Fruit fly (Drosophila melanogaster) whole organism, adult: ENCODE measurements around the gene Gba1a.

ENCODE experiments used
- CG12768 ChIP-seq: fragments of 200-800 bp; sonication (Bioruptor generic); optimal IDR thresholded peaks from 2 replicates; lab custom pipeline; 2017; ENCODE audit warnings: missing biosample characterization, missing genetic modification characterization, mild to moderate bottlenecking, moderate library complexity, missing genetic modification reagents
- CG14711 ChIP-seq: fragments of 200-800 bp; sonication (Bioruptor generic); optimal IDR thresholded peaks from 2 replicates; lab custom pipeline; 2018; ENCODE audit warnings: missing biosample characterization, mild to moderate bottlenecking, missing genetic modification characterization, moderate library complexity
- Hr96 ChIP-seq: fragments of 200-800 bp; sonication (Bioruptor generic); optimal IDR thresholded peaks from 2 replicates; lab custom pipeline; 2016; ENCODE audit warnings: missing biosample characterization, missing genetic modification characterization
- Mnt ChIP-seq: fragments of 200-800 bp; sonication (Bioruptor generic); optimal IDR thresholded peaks from 2 replicates; lab custom pipeline; 2016; ENCODE audit warnings: missing biosample characterization, mild to moderate bottlenecking, missing genetic modification characterization
- kay ChIP-seq: fragments of 200-800 bp; sonication (Bioruptor generic); peaks from one replicate; lab custom pipeline; 2016; ENCODE audit warnings: missing biosample characterization, missing genetic modification characterization, borderline replicate concordance
- ovo ChIP-seq: fragments of 200-800 bp; sonication (Bioruptor generic); optimal IDR thresholded peaks from 2 replicates; lab custom pipeline; 2016; ENCODE audit warnings: missing biosample characterization, missing genetic modification characterization

DNA sequence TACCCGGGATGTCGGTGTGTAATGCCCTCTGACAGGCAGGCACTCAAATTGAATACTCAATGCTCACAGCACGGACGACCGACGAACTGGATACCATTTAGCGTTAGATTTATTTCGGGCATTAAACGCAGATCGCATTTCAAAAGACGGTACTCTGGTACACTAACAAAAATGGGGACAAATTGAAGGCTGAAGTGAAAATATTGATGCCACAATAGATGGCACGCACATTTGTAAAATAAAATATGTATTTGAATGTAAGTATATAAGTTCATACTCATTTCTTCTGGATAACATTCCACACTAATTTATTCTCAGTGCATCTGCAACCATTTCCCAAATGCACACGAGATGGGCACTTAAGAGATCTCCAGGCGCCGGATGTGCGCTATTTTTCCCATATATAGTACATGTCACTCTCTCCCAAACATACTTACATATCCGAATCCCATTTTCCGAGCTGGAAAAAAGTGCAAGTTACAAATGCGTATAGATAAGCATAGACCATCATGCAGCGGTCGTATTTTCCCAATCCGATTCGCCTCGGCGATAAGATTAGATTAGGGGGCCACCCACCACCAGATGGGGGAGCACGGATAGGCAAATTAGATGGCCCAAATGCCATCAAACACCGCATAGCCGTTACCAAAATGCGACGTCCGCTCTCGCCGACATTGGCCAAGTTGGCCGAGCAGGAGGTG lies 9.2 kb downstream of the Gba1a start, which contains the start of gene CG10301:
- no peak for TF ChIP-seq CG14711 (tag; lab: Kevin White, UChicago)
- TF ChIP-seq ovo (GFP tag; lab: Kevin White, UChicago) = no peak
- no peak for TF ChIP-seq Hr96 (GFP tag; lab: Kevin White, UChicago)
- TF ChIP-seq Mnt (GFP tag; lab: Kevin White, UChicago) = no peak
- no peak for TF ChIP-seq kay
- TF ChIP-seq CG12768 (GFP tag; lab: Kevin White, UChicago) = no peak
